Fruit fly (Drosophila melanogaster): ENCODE data around the gene CG46510.
"Not testable (repeated sequence)": the region's sequence is repeated elsewhere in the genome, so short reads cannot be mapped to it uniquely, and the experiment has no call there.

CG46510 gene

DNA sequence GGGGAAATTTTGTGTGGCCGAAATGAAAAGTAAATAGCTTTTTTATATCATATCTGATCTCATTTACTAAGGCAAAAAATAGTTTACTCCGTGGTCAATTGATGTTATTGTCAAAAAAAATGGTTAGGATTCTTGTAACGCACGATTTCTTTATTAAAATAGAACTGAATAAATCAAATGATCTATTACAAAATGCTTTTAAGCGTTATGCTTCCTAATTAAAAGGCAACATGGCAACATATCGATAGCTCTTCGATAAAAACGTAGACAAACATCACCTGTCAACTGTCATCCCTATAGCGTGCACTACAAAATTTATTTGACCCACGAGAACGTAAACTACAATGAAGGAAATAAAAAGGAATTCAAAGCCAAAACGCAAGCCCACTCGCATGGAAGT lies at the start of gene CG46510:
CG46510 (plus strand) TSS at position 301 of the 400 bp plus-strand sequence.
- TF ChIP-seq EcR (GFP tag; optimal IDR thresholded peaks at IDR 0.05); Dll (optimal IDR thresholded peaks at IDR 0.05); CG8478 (optimal IDR thresholded peaks at IDR 0.05): not testable (repeated sequence)

DNA sequence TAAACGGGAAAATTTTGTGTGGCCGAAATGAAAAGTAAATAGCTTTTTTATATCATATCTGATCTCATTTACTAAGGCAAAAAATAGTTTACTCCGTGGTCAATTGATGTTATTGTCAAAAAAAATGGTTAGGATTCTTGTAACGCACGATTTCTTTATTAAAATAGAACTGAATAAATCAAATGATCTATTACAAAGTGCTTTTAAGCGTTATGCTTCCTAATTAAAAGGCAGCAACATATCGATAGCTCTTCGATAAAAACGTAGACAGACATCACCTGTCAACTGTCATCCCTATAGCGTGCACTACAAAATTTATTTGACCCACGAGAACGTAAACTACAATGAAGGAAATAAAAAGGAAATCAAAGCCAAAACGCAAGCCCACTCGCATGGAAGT lies 34.5 kb upstream of the CG46510 start, which contains the start of gene CG40813:
CG40813 (plus strand) TSS at position 301 of the 400 bp plus-strand sequence.
- not testable (repeated sequence) for TF ChIP-seq pan (optimal IDR thresholded peaks at IDR 0.05); usp (GFP tag; optimal IDR thresholded peaks at IDR 0.05); EcR (GFP tag; optimal IDR thresholded peaks at IDR 0.05)

- not testable (repeated sequence) for TF ChIP-seq Dll, CG8478, psq (optimal IDR thresholded peaks at IDR 0.05)
These were observed 29.8 kb upstream of the CG46510 start, which contains the start of gene CG46504 for dm6 chrX:22147489-22147888. Gene CG46504 (plus strand): TSS chrX:22147789.

dm6 chrX:22152542-22152941 lies 24.8 kb upstream of the CG46510 start, which contains the start of gene CG46505:
Gene CG46505 (plus strand): TSS chrX:22152842.
- TF ChIP-seq psq (optimal IDR thresholded peaks at IDR 0.05); EcR (GFP tag; optimal IDR thresholded peaks at IDR 0.05); pan (optimal IDR thresholded peaks at IDR 0.05): not testable (repeated sequence)

DNA sequence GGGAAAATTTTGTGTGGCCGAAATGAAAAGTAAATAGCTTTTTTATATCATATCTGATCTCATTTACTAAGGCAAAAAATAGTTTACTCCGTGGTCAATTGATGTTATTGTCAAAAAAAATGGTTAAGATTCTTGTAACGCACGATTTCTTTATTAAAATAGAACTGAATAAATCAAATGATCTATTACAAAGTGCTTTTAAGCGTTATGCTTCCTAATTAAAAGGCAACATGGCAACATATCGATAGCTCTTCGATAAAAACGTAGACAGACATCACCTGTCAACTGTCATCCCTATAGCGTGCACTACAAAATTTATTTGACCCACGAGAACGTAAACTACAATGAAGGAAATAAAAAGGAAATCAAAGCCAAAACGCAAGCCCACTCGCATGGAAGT lies 19.7 kb upstream of the CG46510 start, which contains the start of gene CG46506:
CG46506 (plus strand) TSS at position 301 of the 400 bp plus-strand sequence.
- TF ChIP-seq EcR (GFP tag; optimal IDR thresholded peaks at IDR 0.05); usp (GFP tag; optimal IDR thresholded peaks at IDR 0.05); psq (optimal IDR thresholded peaks at IDR 0.05): not testable (repeated sequence)

DNA sequence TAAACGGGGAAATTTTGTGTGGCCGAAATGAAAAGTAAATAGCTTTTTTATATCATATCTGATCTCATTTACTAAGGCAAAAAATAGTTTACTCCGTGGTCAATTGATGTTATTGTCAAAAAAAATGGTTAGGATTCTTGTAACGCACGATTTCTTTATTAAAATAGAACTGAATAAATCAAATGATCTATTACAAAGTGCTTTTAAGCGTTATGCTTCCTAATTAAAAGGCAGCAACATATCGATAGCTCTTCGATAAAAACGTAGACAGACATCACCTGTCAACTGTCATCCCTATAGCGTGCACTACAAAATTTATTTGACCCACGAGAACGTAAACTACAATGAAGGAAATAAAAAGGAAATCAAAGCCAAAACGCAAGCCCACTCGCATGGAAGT lies 14.7 kb upstream of the CG46510 start, which contains the start of gene CG46507:
CG46507 (plus strand) TSS at position 301 of the 400 bp plus-strand sequence.
- not testable (repeated sequence) for TF ChIP-seq CG8478, psq, Dll (optimal IDR thresholded peaks at IDR 0.05)

DNA sequence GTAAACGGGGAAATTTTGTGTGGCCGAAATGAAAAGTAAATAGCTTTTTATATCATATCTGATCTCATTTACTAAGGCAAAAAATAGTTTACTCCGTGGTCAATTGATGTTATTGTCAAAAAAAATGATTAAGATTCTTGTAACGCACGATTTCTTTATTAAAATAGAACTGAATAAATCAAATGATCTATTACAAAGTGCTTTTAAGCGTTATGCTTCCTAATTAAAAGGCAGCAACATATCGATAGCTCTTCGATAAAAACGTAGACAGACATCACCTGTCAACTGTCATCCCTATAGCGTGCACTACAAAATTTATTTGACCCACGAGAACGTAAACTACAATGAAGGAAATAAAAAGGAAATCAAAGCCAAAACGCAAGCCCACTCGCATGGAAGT lies 9.9 kb upstream of the CG46510 start, which contains the start of gene CG46508:
CG46508 (plus strand) TSS at position 301 of the 400 bp plus-strand sequence.
- TF ChIP-seq usp (GFP tag; optimal IDR thresholded peaks at IDR 0.05); pan (optimal IDR thresholded peaks at IDR 0.05); Dll (optimal IDR thresholded peaks at IDR 0.05): not testable (repeated sequence)

- not testable (repeated sequence) for TF ChIP-seq pan (optimal IDR thresholded peaks at IDR 0.05); Dll (optimal IDR thresholded peaks at IDR 0.05); usp (GFP tag; optimal IDR thresholded peaks at IDR 0.05)
These were observed 5.0 kb upstream of the CG46510 start, which contains the start of gene CG46509 for dm6 chrX:22172341-22172740. Gene CG46509 (plus strand): TSS chrX:22172641.

dm6 chrX:22182193-22182592 lies 4.9 kb downstream of the CG46510 start, which contains the start of gene CG46511:
Gene CG46511 (plus strand): TSS chrX:22182493.
- TF ChIP-seq Dll (optimal IDR thresholded peaks at IDR 0.05); usp (GFP tag; optimal IDR thresholded peaks at IDR 0.05); pan (optimal IDR thresholded peaks at IDR 0.05): not testable (repeated sequence)

DNA sequence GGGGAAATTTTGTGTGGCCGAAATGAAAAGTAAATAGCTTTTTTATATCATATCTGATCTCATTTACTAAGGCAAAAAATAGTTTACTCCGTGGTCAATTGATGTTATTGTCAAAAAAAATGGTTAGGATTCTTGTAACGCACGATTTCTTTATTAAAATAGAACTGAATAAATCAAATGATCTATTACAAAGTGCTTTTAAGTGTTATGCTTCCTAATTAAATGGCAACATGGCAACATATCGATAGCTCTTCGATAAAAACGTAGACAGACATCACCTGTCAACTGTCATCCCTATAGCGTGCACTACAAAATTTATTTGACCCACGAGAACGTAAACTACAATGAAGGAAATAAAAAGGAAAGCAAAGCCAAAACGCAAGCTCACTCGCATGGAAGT lies 9.8 kb downstream of the CG46510 start, which contains the start of gene CG46512:
CG46512 (plus strand) TSS at position 301 of the 400 bp plus-strand sequence.
- TF ChIP-seq pan (optimal IDR thresholded peaks at IDR 0.05); psq (optimal IDR thresholded peaks at IDR 0.05); EcR (GFP tag; optimal IDR thresholded peaks at IDR 0.05): not testable (repeated sequence)

dm6 chrX:22191973-22192372 lies 14.7 kb downstream of the CG46510 start, which contains the start of gene CG46513:
Gene CG46513 (plus strand): TSS chrX:22192273.
- TF ChIP-seq psq, pan, Dll (optimal IDR thresholded peaks at IDR 0.05): not testable (repeated sequence)

DNA sequence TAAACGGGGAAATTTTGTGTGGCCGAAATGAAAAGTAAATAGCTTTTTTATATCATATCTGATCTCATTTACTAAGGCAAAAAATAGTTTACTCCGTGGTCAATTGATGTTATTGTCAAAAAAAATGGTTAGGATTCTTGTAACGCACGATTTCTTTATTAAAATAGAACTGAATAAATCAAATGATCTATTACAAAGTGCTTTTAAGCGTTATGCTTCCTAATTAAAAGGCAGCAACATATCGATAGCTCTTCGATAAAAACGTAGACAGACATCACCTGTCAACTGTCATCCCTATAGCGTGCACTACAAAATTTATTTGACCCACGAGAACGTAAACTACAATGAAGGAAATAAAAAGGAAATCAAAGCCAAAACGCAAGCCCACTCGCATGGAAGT lies 19.6 kb downstream of the CG46510 start, which contains the start of gene CG46514:
CG46514 (plus strand) TSS at position 301 of the 400 bp plus-strand sequence.
- TF ChIP-seq pan (optimal IDR thresholded peaks at IDR 0.05); psq (optimal IDR thresholded peaks at IDR 0.05); usp (GFP tag; optimal IDR thresholded peaks at IDR 0.05): not testable (repeated sequence)

DNA sequence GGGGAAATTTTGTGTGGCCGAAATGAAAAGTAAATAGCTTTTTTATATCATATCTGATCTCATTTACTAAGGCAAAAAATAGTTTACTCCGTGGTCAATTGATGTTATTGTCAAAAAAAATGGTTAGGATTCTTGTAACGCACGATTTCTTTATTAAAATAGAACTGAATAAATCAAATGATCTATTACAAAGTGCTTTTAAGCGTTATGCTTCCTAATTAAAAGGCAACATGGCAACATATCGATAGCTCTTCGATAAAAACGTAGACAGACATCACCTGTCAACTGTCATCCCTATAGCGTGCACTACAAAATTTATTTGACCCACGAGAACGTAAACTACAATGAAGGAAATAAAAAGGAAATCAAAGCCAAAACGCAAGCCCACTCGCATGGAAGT lies 24.6 kb downstream of the CG46510 start, which contains the start of gene CG46515:
CG46515 (plus strand) TSS at position 301 of the 400 bp plus-strand sequence.
- TF ChIP-seq usp (GFP tag; optimal IDR thresholded peaks at IDR 0.05); EcR (GFP tag; optimal IDR thresholded peaks at IDR 0.05); pan (optimal IDR thresholded peaks at IDR 0.05): not testable (repeated sequence)
